Worm (Caenorhabditis elegans) whole organism, L4 larva: ENCODE results near the gene cdh-7.
A peak's percentile ranks its signal among the peaks of the same experiment; 100 is the strongest.
"Not testable (repeated sequence)": the region's sequence is repeated elsewhere in the genome, so short reads cannot be mapped to it uniquely, and the experiment has no call there.

ENCODE experiments used
- F44E2.7 ChIP-seq: fragments of 200-800 bp; sonication (Bioruptor generic); IDR thresholded peaks from 2 replicates; pipeline ENCODE4 v2.1.2; 2022; ENCODE audit warnings: missing genetic modification characterization, missing compliant biosample characterization
- ces-1 ChIP-seq: fragments of 150-350 bp; sonication (generic microtip); optimal IDR thresholded peaks from 4 replicates; lab custom pipeline; 2014; ENCODE audit warnings: missing biosample characterization, missing genetic modification reagents, missing genetic modification characterization
- lim-7 ChIP-seq: fragments of 200-800 bp; sonication (Bioruptor generic); IDR thresholded peaks from 2 replicates; pipeline ENCODE4 v1.3.6; 2022; ENCODE audit warnings: missing genetic modification characterization, missing compliant biosample characterization
- lin-29 ChIP-seq: fragments of 200-800 bp; sonication (Bioruptor generic); IDR thresholded peaks from 2 replicates; pipeline ENCODE4 v1.3.6; 2022; ENCODE audit warnings: missing genetic modification reagents, missing genetic modification characterization, missing compliant biosample characterization
- mdl-1 ChIP-seq, 2 experiments: fragments of 150-350 bp in 1 of 2; sonication (generic microtip) in 1 of 2; optimal IDR thresholded peaks; 2 replicates each; lab custom pipeline; 2014 to 2017; ENCODE audit warnings: missing biosample characterization in 2 of 2, missing genetic modification characterization in 2 of 2
- nhr-77 ChIP-seq: fragments of 150-350 bp; optimal IDR thresholded peaks from 2 replicates; lab custom pipeline; 2014; ENCODE audit warnings: missing biosample characterization, missing genetic modification characterization

DNA sequence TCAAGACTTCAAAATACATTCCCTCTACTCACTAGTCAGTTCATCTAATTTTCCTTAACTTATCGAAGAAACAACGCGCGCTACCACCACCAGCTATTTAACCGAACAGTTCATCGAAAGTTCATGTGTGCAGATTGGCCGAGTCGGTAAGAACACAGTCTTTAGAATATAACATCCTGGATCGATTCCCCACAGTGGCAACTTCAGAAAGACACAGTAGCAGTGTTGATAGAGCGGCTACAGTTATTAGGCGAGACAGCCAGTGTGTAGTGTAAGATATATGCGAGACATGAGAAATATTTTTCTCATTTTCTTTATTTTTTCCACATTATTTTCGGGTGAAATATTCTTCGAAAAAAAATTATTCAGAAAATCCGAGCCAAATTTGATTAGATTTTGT lies 40.5 kb upstream of the cdh-7 start:
- TF ChIP-seq mdl-1 (tag; optimal IDR thresholded peaks at IDR 0.05; lab: Kevin White, UChicago); nhr-77 (tag; lab: Kevin White, UChicago); F44E2.7 (GFP tag; lab: Robert Waterston, UW); lin-29 (GFP tag; lab: Robert Waterston, UW); ces-1 (GFP tag; lab: Kevin White, UChicago): not testable (repeated sequence)
- peak; percentile 11; the same call in 1 of the 2 replicates for TF ChIP-seq lim-7 (GFP tag; lab: Robert Waterston, UW)
